Fruit fly (Drosophila melanogaster): ENCODE measurements around the gene CG12111.

CG12111 gene

dm6 chrX:8523572-8524155, 47.1 kb downstream of the CG12111 start:
- no peak for TF ChIP-seq pan (optimal IDR thresholded peaks at IDR 0.05)

dm6 chrX:8522504-8522903, 48.2 kb downstream of the CG12111 start:
- no peak for TF ChIP-seq pan (optimal IDR thresholded peaks at IDR 0.05)

- no peak for TF ChIP-seq Dll (optimal IDR thresholded peaks at IDR 0.05)
- TF ChIP-seq pan (optimal IDR thresholded peaks at IDR 0.05): no peak
- TF ChIP-seq EcR (GFP tag; optimal IDR thresholded peaks at IDR 0.05): no peak
- no peak for TF ChIP-seq CG8478 (optimal IDR thresholded peaks at IDR 0.05)
- no peak for TF ChIP-seq usp (GFP tag; optimal IDR thresholded peaks at IDR 0.05)
- no peak for TF ChIP-seq psq (optimal IDR thresholded peaks at IDR 0.05)
Observed at dm6 chrX:8521492-8521891, 49.3 kb downstream of the CG12111 start.

dm6 chrX:8520517-8520916, 50.2 kb downstream of the CG12111 start:
- no peak for TF ChIP-seq usp (GFP tag; optimal IDR thresholded peaks at IDR 0.05)
- TF ChIP-seq CG8478 (optimal IDR thresholded peaks at IDR 0.05): no peak
